Fruit fly (Drosophila melanogaster) whole organism, adult: ENCODE data around the gene CG17768.

ENCODE experiments used
- CG11617 ChIP-seq: fragments of 200-800 bp; sonication (Bioruptor generic); optimal IDR thresholded peaks from 2 replicates; lab custom pipeline; 2017; ENCODE audit warnings: mild to moderate bottlenecking, missing biosample characterization, missing genetic modification reagents, missing genetic modification characterization
- CG12768 ChIP-seq: fragments of 200-800 bp; sonication (Bioruptor generic); optimal IDR thresholded peaks from 2 replicates; lab custom pipeline; 2017; ENCODE audit warnings: missing biosample characterization, missing genetic modification characterization, mild to moderate bottlenecking, moderate library complexity, missing genetic modification reagents
- CG14711 ChIP-seq: fragments of 200-800 bp; sonication (Bioruptor generic); optimal IDR thresholded peaks from 2 replicates; lab custom pipeline; 2018; ENCODE audit warnings: missing biosample characterization, mild to moderate bottlenecking, missing genetic modification characterization, moderate library complexity
- CG1620 ChIP-seq: fragments of 200-800 bp; sonication (Bioruptor generic); optimal IDR thresholded peaks from 2 replicates; lab custom pipeline; 2016; ENCODE audit warnings: missing biosample characterization, missing genetic modification characterization
- CG33017 ChIP-seq: fragments of 200-800 bp; sonication (Bioruptor generic); optimal IDR thresholded peaks from 2 replicates; lab custom pipeline; 2018; ENCODE audit warnings: missing biosample characterization, mild to moderate bottlenecking, missing genetic modification characterization, moderate library complexity
- CG5204 ChIP-seq: fragments of 200-800 bp; sonication (Bioruptor generic); optimal IDR thresholded peaks from 2 replicates; lab custom pipeline; 2016; ENCODE audit warnings: missing biosample characterization, missing genetic modification characterization
- CG7045 ChIP-seq: fragments of 200-800 bp; sonication (Bioruptor generic); optimal IDR thresholded peaks from 2 replicates; lab custom pipeline; 2017; ENCODE audit warnings: missing biosample characterization, mild to moderate bottlenecking, missing genetic modification characterization
- CG7101 ChIP-seq: fragments of 200-800 bp; sonication (Bioruptor generic); optimal IDR thresholded peaks from 2 replicates; lab custom pipeline; 2018; ENCODE audit warnings: missing biosample characterization, mild to moderate bottlenecking, missing genetic modification characterization, moderate library complexity
- Clk ChIP-seq: fragments of 200-800 bp; sonication (Bioruptor generic); optimal IDR thresholded peaks from 2 replicates; lab custom pipeline; 2017; ENCODE audit warnings: missing biosample characterization, missing genetic modification characterization
- Crg-1 ChIP-seq: fragments of 200-800 bp; sonication (Bioruptor generic); optimal IDR thresholded peaks from 2 replicates; lab custom pipeline; 2016; ENCODE audit warnings: missing biosample characterization, missing genetic modification characterization
- Hr96 ChIP-seq: fragments of 200-800 bp; sonication (Bioruptor generic); optimal IDR thresholded peaks from 2 replicates; lab custom pipeline; 2016; ENCODE audit warnings: missing biosample characterization, missing genetic modification characterization
- Mnt ChIP-seq: fragments of 200-800 bp; sonication (Bioruptor generic); optimal IDR thresholded peaks from 2 replicates; lab custom pipeline; 2016; ENCODE audit warnings: missing biosample characterization, mild to moderate bottlenecking, missing genetic modification characterization
- bab1 ChIP-seq: fragments of 200-800 bp; sonication (Bioruptor generic); optimal IDR thresholded peaks from 3 replicates; lab custom pipeline; 2019; ENCODE audit warnings: missing biosample characterization, mild to moderate bottlenecking, missing genetic modification characterization, moderate library complexity
- cic ChIP-seq: fragments of 200-800 bp; sonication (Bioruptor generic); optimal IDR thresholded peaks from 2 replicates; lab custom pipeline; 2017; ENCODE audit warnings: missing biosample characterization, mild to moderate bottlenecking, missing genetic modification characterization, moderate library complexity
- cnc ChIP-seq, 2 experiments: fragments of >200 bp; optimal IDR thresholded peaks; 2 replicates each; lab custom pipeline; 2017
- kay ChIP-seq: fragments of 200-800 bp; sonication (Bioruptor generic); peaks from one replicate; lab custom pipeline; 2016; ENCODE audit warnings: missing biosample characterization, missing genetic modification characterization, borderline replicate concordance
- ovo ChIP-seq: fragments of 200-800 bp; sonication (Bioruptor generic); optimal IDR thresholded peaks from 2 replicates; lab custom pipeline; 2016; ENCODE audit warnings: missing biosample characterization, missing genetic modification characterization
- pad ChIP-seq: fragments of 200-800 bp; sonication (Bioruptor generic); optimal IDR thresholded peaks from 3 replicates; lab custom pipeline; 2017; ENCODE audit warnings: missing biosample characterization, missing genetic modification characterization, mild to moderate bottlenecking, moderate library complexity, missing genetic modification reagents
- tj ChIP-seq: fragments of 200-800 bp; sonication (Bioruptor generic); optimal IDR thresholded peaks from 3 replicates; lab custom pipeline; 2017; ENCODE audit warnings: missing biosample characterization, mild to moderate bottlenecking, missing genetic modification characterization, moderate library complexity
- toe ChIP-seq: fragments of 200-800 bp; sonication (Bioruptor generic); optimal IDR thresholded peaks from 2 replicates; lab custom pipeline; 2016; ENCODE audit warnings: missing biosample characterization, missing genetic modification characterization

CG17768 gene

DNA sequence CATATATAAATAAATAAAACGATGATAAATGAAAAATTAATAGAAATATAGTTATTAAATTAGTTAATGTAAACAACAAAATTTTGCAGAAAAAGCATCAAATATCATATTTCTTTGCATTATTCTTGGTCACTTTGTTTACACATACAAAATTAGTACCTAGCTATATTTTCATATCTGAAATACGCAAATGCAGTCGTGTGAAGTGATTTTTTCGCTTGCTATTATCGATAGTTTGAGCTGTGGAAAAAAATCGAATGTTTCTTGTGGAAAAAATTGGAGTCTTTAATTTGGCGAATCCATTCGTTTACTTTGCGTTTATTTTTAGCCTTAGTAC lies 8.5 kb downstream of the CG17768 start, which contains the start of gene Cnot4:
Cnot4 (plus strand) TSS at position 229 of the 337 bp plus-strand sequence.
- no peak for TF ChIP-seq Hr96

DNA sequence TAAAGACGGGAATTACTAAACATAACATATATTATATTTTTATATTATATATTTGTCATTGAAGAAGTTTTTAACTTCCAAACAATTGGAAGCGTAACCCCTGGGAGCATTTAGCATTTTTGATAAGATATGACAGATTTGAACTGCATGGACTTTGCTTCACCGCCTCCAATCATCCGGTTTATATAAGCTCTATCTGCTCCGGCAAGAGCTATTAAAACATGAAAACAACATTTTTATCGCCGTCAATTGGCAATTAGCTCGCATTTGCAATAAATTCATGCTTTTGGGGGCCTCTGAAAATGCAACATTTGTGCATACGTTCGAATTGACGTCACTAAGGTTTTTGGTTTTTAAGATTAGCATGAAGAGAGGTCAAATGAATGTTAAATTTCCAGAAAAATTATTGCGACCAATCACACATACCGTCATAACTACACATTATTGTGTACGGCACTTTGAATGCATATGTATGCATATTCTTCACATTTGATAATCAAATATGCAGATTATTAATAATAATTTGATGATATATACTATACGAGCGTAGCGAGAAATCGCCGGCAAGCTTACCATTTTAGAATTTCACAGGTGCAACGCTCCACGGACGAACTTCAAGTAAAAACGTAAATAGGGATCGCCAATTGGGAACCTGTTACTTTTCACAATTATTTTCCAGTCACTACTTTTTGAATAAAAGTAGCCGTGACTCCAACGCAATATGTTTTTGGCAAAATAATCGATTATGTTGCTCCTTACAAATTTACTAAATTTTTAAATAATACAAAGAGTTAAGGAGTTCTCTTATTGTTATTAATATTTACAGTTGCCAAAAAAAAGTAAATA lies 9.1 kb downstream of the CG17768 start, which contains the start of gene Mdh1:
Mdh1 (minus strand) TSS at position 691 of the 846 bp plus-strand sequence.
- TF ChIP-seq CG11617 (peak; percentile 5), CG12768 (GFP tag; lab: Kevin White, UChicago) (peak; percentile 19), CG14711 (no peak), bab1 (GFP tag; lab: Kevin White, UChicago) (peak; percentile 32), kay (GFP tag; lab: Kevin White, UChicago) (peak; percentile 79), CG33017 (tag; lab: Kevin White, UChicago) (peak; percentile 25), Mnt (peak; percentile 28), Crg-1 (GFP tag; lab: Kevin White, UChicago) (no peak)

- no peak for TF ChIP-seq bab1 (GFP tag; lab: Kevin White, UChicago)
- TF ChIP-seq tj (GFP tag; lab: Kevin White, UChicago), result peak; percentile 96
- no peak for TF ChIP-seq Crg-1 (GFP tag; lab: Kevin White, UChicago)
Measured at dm6 chr2L:10395035-10395434, 10.0 kb downstream of the CG17768 start.

DNA sequence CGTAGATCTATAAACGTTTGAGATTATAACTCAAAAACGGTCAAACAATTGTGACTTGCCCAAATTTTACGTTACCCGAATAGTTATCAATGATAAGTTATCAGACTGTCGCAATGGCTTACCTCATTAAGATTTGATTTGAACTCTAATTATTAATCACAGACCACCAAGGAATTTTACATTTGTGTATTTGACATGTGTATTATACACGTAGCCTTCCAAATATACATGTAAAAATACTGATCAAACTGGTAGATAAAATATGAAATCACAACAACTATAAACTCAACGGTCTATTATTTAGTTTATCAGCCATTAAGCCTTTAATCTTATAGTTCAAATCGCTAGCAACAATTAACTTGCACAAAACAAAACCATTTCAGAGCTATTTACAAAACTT lies 11.5 kb downstream of the CG17768 start:
- no peak for TF ChIP-seq Mnt
- TF ChIP-seq CG14711, result no peak
- no peak for TF ChIP-seq toe (GFP tag; lab: Kevin White, UChicago)

DNA sequence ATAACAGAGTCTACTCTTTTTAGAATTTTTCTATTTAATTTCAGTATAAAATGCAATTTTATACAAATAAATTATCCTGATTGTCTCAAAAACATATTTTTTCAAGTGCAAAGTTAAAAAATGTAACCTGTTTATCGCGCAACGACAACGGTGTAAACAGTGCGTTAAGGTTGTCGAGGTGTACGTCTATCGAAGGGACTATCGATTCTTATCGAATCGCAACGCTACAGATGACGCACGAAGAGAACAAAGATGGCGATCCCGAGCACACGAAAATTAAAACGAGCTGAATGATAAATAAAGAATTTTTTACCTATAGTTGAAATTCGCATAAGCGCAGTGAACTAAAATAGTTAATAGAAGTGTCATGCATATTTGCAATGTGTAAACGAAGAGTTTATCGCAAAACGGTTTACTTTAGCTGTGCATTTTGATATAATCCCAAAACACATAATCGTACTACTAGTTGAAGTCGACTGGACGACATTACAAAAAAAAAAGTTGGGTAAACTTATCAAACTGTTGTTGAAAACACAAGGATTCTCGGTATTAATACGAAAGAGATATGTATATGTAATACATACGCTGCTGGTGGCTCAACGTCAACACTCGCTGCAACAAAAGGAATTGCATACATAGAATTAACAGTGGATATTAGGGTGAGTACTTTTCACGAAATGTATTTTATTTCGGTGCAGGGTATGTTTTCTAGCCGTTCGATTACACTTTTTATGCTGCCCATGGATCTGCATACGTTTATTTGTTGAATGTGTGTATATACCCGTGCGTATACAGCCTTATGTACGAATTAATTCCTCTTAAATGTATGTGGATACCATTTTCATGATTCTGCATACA lies 16.9 kb downstream of the CG17768 start, which contains the start of gene da:
da (plus strand) TSS at position 237 of the 858 bp plus-strand sequence.
- TF ChIP-seq Clk (no peak), CG14711 (peak; percentile 63), bab1 (GFP tag; lab: Kevin White, UChicago) (peak; percentile 21), toe (GFP tag; lab: Kevin White, UChicago) (no peak), CG7101 (tag; lab: Kevin White, UChicago) (peak; percentile 62), CG7045 (peak; percentile 53), tj (GFP tag; lab: Kevin White, UChicago) (peak; percentile 30), CG12768 (GFP tag; lab: Kevin White, UChicago) (peak; percentile 52), Hr96 (no peak), CG1620 (GFP tag; lab: Kevin White, UChicago) (peak; percentile 70), kay (GFP tag; lab: Kevin White, UChicago) (peak; percentile 99), pad (GFP tag; lab: Kevin White, UChicago) (peak; percentile 28), Crg-1 (GFP tag; lab: Kevin White, UChicago) (peak; percentile 33), cic (GFP tag; lab: Kevin White, UChicago) (peak; percentile 45), ovo (GFP tag; lab: Kevin White, UChicago) (no peak), CG5204 (GFP tag; lab: Kevin White, UChicago) (no peak), cnc (optimal IDR thresholded peaks at IDR 0.05; lab: Kevin White, UChicago) (no peak), Mnt (peak; percentile 69), CG11617 (peak; percentile 74), CG33017 (tag; lab: Kevin White, UChicago) (peak; percentile 49)

dm6 chr2L:10386824-10387223 lies 18.2 kb downstream of the CG17768 start:
- TF ChIP-seq Hr96 (no peak), kay (GFP tag; lab: Kevin White, UChicago) (no peak)

DNA sequence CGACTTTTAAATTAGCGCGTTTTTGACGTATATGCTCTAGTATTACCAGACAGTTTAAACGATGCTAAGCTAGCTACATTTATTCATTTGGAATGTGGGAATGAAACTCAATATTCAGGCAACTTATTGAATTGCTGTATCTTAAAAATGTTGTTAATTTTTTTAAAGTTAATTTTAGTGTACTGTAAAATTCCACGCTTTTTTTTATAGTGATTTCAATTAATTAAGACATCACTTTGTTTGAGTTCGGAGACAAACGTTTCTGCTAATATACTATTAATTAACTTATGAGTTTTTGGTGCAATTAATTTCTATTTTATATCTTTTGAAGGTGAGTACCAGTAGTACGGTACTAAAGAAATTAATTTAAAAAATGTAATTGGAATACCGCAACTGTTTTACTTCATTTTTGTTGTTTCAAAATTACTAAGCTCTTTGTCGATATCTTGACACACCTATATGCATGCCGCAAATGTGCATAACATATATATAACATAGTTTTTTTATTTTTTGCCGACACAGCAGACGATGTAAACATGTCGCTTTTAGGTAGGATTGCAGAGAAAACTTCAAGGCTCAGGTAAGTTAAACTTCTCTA lies 18.7 kb downstream of the CG17768 start, which contains the start of the genes Cdk1 and mRpS7:
Cdk1 (minus strand) TSS at position 55 of the 598 bp plus-strand sequence.
mRpS7 (plus strand) TSS at position 455 of the 598 bp plus-strand sequence.
- TF ChIP-seq CG33017 (tag; lab: Kevin White, UChicago) (peak; percentile 52), kay (GFP tag; lab: Kevin White, UChicago) (peak; percentile 82), CG12768 (GFP tag; lab: Kevin White, UChicago) (peak; percentile 62), CG7101 (tag; lab: Kevin White, UChicago) (peak; percentile 64), Mnt (peak; percentile 34), CG1620 (GFP tag; lab: Kevin White, UChicago) (peak; percentile 40), Hr96 (no peak), CG11617 (peak; percentile 74), Clk (peak; percentile 36), tj (GFP tag; lab: Kevin White, UChicago) (peak; percentile 40), pad (GFP tag; lab: Kevin White, UChicago) (peak; percentile 37), toe (GFP tag; lab: Kevin White, UChicago) (no peak), CG5204 (GFP tag; lab: Kevin White, UChicago) (no peak), bab1 (GFP tag; lab: Kevin White, UChicago) (peak; percentile 9), cnc (optimal IDR thresholded peaks at IDR 0.05; lab: Kevin White, UChicago) (no peak), ovo (GFP tag; lab: Kevin White, UChicago) (no peak), cic (GFP tag; lab: Kevin White, UChicago) (no peak), CG7045 (peak; percentile 74), CG14711 (peak; percentile 59), Crg-1 (GFP tag; lab: Kevin White, UChicago) (peak; percentile 21)
